Worm (Caenorhabditis elegans): Measurements from ENCODE around the gene col-171.
A peak's percentile ranks its signal among the peaks of the same experiment; 100 is the strongest.

DNA sequence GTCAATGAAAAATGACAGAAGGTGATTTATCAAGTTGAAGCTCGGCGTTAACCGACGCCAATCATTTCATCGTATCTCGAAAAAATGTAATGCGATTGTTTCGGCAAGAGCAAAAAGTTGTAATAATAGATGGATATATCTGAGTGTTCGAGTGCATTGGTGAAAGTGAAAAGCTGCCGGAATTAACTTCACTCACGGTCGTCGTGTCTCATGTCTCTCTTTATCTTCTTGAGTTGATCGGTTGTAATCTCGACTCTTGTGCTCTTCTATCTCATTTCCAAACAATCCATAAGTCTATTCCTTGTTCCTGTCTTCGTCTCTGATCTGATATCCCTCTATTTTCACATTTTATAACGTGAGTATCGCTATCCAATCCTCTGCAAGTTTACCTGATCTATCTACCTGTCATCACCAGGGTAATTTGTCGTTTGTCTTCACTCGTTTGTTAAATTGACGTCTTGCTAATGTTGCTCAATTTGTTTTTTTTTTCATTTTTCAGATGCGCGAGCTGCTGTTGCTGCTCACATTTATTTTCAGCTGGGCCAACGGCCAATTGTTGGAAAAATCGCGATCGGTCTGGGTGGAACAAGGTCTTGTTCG is 34.4 kb upstream of the col-171 start, which contains the start of gene cest-16:
- TF ChIP-seq unc-55 (GFP tag; optimal IDR thresholded peaks at IDR 0.05): peak; percentile 54
- no peak for TF ChIP-seq unc-3 (GFP tag; conservative IDR thresholded peaks at IDR 0.05)
- no peak for TF ChIP-seq unc-3 (tag; optimal IDR thresholded peaks at IDR 0.05)
- no peak for TF ChIP-seq ceh-22 (tag; optimal IDR thresholded peaks at IDR 0.05)
- TF ChIP-seq nhr-11 (tag; optimal IDR thresholded peaks at IDR 0.05): no peak
- TF ChIP-seq Y22D7AL.16 (tag; optimal IDR thresholded peaks at IDR 0.05): no peak
- no peak for TF ChIP-seq pqm-1 (tag; optimal IDR thresholded peaks at IDR 0.05)
- TF ChIP-seq T23F11.4 (GFP tag; optimal IDR thresholded peaks at IDR 0.05): no peak
- no peak for TF ChIP-seq pat-9 (tag; optimal IDR thresholded peaks at IDR 0.05)
- TF ChIP-seq lin-11 (tag; optimal IDR thresholded peaks at IDR 0.05): no peak
- no peak for TF ChIP-seq pha-4 (tag; optimal IDR thresholded peaks at IDR 0.05)

Measured in whole organism, late embryonic.